Fruit fly (Drosophila melanogaster): ENCODE measurements around the gene isoQC.
"Not testable (repeated sequence)": the region's sequence is repeated elsewhere in the genome, so short reads cannot be mapped to it uniquely, and the experiment has no call there.

isoQC gene

DNA sequence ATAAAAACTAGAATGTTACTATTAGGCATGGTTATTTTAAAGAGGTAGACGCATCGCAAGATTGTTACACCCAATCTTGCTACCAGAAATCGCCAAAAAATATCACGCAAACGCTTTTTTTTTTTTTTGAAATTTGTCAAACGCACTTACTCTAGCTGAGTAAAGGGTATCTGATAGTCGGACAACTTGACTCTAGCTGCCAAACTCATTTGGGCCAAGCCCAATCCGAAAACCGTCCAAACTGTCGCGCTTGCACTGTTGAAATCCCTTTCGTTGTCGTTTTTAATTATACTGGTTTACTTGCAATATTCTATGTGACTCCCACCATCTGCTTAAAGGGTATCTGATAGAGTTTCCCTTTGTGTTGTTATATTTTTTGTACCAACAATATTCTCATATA lies 29.0 kb downstream of the isoQC start:
- no peak for TF ChIP-seq br (GFP tag; optimal IDR thresholded peaks at IDR 0.05)
- no peak for TF ChIP-seq CG9705 (GFP tag; optimal IDR thresholded peaks at IDR 0.05)
- no peak for TF ChIP-seq dl (GFP tag; optimal IDR thresholded peaks at IDR 0.05; ENCODE audit: insufficient read depth in 1 of 2, partially characterized antibody in 2 of 2)
- no peak for TF ChIP-seq N (GFP tag; optimal IDR thresholded peaks at IDR 0.05)
- TF ChIP-seq GATAd (GFP tag; optimal IDR thresholded peaks at IDR 0.05) = no peak
- TF ChIP-seq Hr83 (GFP tag; optimal IDR thresholded peaks at IDR 0.05; ENCODE audit: poor library complexity, severe bottlenecking) = no peak
- no peak for TF ChIP-seq rgr (GFP tag; optimal IDR thresholded peaks at IDR 0.05)
- TF ChIP-seq sage (GFP tag; optimal IDR thresholded peaks at IDR 0.05) = no peak
- no peak for TF ChIP-seq jim (GFP tag; optimal IDR thresholded peaks at IDR 0.05)
- no peak for TF ChIP-seq sv (GFP tag; optimal IDR thresholded peaks at IDR 0.05)
- no peak for TF ChIP-seq Hnf4 (GFP tag; optimal IDR thresholded peaks at IDR 0.05)
- TF ChIP-seq h (GFP tag; optimal IDR thresholded peaks at IDR 0.05) = no peak
- TF ChIP-seq CG32264 (GFP tag; optimal IDR thresholded peaks at IDR 0.05) = no peak
- TF ChIP-seq lola (GFP tag; optimal IDR thresholded peaks at IDR 0.05) = no peak
- TF ChIP-seq Rel (GFP tag; optimal IDR thresholded peaks at IDR 0.05) = no peak
- no peak for TF ChIP-seq Rel (tag; optimal IDR thresholded peaks at IDR 0.05)
- TF ChIP-seq foxo (GFP tag; optimal IDR thresholded peaks at IDR 0.05) = no peak

DNA sequence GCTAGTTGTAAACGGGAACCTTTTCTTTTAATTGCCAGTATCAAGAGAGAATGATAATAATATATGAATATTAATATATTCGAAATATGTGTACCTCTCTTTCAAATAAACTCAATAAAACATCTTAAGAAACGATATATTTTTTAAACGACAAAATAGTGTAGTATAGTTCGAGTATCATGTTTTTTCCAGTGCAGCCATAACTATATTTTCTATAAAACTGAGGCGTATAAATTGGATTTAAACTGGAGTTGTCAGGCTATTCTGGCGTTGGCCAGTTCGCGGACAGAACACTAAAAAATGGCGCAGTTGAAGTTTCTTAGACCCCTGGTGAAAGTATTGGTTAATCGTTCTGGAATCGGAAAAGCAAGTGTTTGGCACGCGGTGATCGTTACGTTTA lies 29.6 kb downstream of the isoQC start, which contains the start of gene CG17637:
TSS of gene CG17637 (plus strand) at position 301 of the 400 bp plus-strand sequence.
- TF ChIP-seq Jra, Abd-B, usp (GFP tag; optimal IDR thresholded peaks at IDR 0.05): not testable (repeated sequence)

DNA sequence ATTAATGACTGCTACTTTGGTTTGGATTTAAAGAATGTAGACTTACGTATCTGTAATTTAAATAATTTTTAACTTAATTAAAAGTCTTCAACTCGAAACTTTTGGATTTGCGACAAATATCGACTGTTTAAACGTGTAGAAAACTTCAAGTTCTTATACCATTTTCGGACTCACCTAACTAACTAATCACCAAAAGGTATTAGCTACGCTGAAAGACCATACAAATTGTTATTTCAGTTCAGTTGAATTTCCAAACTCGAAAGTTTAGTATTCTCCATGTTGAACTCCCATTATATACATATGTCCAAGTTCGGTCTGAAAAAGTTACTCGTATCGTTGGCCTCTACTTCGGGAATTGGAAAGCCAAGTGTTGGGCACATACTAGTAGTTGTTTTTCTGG lies 31.5 kb downstream of the isoQC start, which contains the start of gene CG5078:
TSS of gene CG5078 (plus strand) at position 301 of the 400 bp plus-strand sequence.
- TF ChIP-seq Dfd (GFP tag; optimal IDR thresholded peaks at IDR 0.05) = no peak
- no peak for TF ChIP-seq brk (GFP tag; optimal IDR thresholded peaks at IDR 0.05)
- TF ChIP-seq ey (GFP tag; optimal IDR thresholded peaks at IDR 0.05) = no peak
- TF ChIP-seq woc (GFP tag; optimal IDR thresholded peaks at IDR 0.05) = no peak
- no peak for TF ChIP-seq Vsx2 (GFP tag; optimal IDR thresholded peaks at IDR 0.05; ENCODE audit: partially characterized antibody)
- TF ChIP-seq Hnf4 (GFP tag; optimal IDR thresholded peaks at IDR 0.05) = no peak
- TF ChIP-seq fru (GFP tag; optimal IDR thresholded peaks at IDR 0.05) = no peak
- no peak for TF ChIP-seq N (GFP tag; optimal IDR thresholded peaks at IDR 0.05)
- no peak for TF ChIP-seq br (GFP tag; optimal IDR thresholded peaks at IDR 0.05)

DNA sequence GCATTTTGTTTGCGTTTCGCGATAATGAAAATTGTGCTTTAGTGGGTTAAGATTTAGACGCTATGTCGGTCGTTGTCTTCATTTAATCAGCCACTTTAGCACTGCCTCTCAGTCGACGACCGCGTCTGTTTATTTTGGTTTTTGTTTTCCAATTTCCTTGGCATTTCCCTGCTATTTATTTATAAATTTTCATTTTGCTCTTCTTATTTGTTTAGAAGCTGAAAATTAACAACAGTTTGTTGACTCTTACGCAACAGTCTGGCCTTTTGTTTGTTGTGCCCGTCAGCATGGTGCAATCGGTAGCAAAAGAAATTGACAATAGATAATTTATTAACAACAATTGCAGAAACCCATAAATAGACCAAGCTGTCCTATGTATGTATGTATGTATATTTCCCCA lies 33.3 kb downstream of the isoQC start:
- TF ChIP-seq OdsH (GFP tag; optimal IDR thresholded peaks at IDR 0.05) = no peak
- TF ChIP-seq dsf (GFP tag; optimal IDR thresholded peaks at IDR 0.05; ENCODE audit: borderline replicate concordance) = no peak
- no peak for TF ChIP-seq Jra (GFP tag; optimal IDR thresholded peaks at IDR 0.05)
- no peak for TF ChIP-seq CG32264 (GFP tag; optimal IDR thresholded peaks at IDR 0.05)
- TF ChIP-seq br (GFP tag; optimal IDR thresholded peaks at IDR 0.05) = no peak
- no peak for TF ChIP-seq pan (optimal IDR thresholded peaks at IDR 0.05)
- no peak for TF ChIP-seq Sp1 (GFP tag; optimal IDR thresholded peaks at IDR 0.05)
- no peak for TF ChIP-seq ey (GFP tag; optimal IDR thresholded peaks at IDR 0.05)
- TF ChIP-seq GATAd (GFP tag; optimal IDR thresholded peaks at IDR 0.05) = no peak
- TF ChIP-seq jim (GFP tag; optimal IDR thresholded peaks at IDR 0.05) = no peak
- no peak for TF ChIP-seq brk (GFP tag; optimal IDR thresholded peaks at IDR 0.05)
- no peak for TF ChIP-seq foxo (GFP tag; optimal IDR thresholded peaks at IDR 0.05)
- TF ChIP-seq Hr78 (GFP tag; optimal IDR thresholded peaks at IDR 0.05) = no peak
- TF ChIP-seq woc (GFP tag; optimal IDR thresholded peaks at IDR 0.05) = no peak
- no peak for TF ChIP-seq tai (GFP tag; optimal IDR thresholded peaks at IDR 0.05)
- no peak for TF ChIP-seq Mio (GFP tag; optimal IDR thresholded peaks at IDR 0.05)
- no peak for TF ChIP-seq Hr83 (GFP tag; optimal IDR thresholded peaks at IDR 0.05; ENCODE audit: poor library complexity, severe bottlenecking)
- TF ChIP-seq rgr (GFP tag; optimal IDR thresholded peaks at IDR 0.05) = no peak

DNA sequence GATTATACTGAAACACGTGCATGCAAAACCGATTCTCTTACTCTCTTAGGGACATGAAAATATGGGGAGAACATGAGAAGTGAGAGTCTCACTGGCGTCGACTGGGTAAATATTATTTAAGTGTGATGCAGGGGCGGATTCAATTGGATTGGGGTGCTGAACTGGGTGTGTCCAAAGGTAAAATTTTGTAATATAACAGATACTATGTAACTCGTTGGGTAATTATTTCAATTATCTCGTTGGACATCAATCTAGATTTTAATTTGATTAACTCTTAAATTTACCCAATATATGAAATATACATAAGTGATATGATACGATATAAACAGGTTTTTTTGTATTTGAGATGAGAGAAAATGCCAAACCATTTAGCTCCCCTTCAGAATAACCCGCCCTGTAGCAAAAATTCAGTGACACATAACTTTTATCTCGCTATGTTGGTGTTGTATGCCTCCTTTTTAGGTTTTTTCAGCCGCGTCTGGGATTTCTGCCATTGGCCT lies 33.9 kb downstream of the isoQC start:
- TF ChIP-seq jim (GFP tag; optimal IDR thresholded peaks at IDR 0.05) (peak; percentile 75), dsf (GFP tag; optimal IDR thresholded peaks at IDR 0.05; ENCODE audit: borderline replicate concordance) (peak; percentile 56), Sp1 (GFP tag; optimal IDR thresholded peaks at IDR 0.05) (peak; percentile 91), Hnf4 (GFP tag; optimal IDR thresholded peaks at IDR 0.05) (peak; percentile 89), usp (GFP tag; optimal IDR thresholded peaks at IDR 0.05) (no peak), N (GFP tag; optimal IDR thresholded peaks at IDR 0.05) (no peak), HLH106 (tag; optimal IDR thresholded peaks at IDR 0.05) (peak; percentile 87), pan (optimal IDR thresholded peaks at IDR 0.05) (no peak), fru (GFP tag; optimal IDR thresholded peaks at IDR 0.05) (peak; percentile 93), CG32264 (GFP tag; optimal IDR thresholded peaks at IDR 0.05) (peak; percentile 81), dmrt93B (GFP tag; optimal IDR thresholded peaks at IDR 0.05) (peak; percentile 89), Hr83 (GFP tag; optimal IDR thresholded peaks at IDR 0.05; ENCODE audit: poor library complexity, severe bottlenecking) (peak; percentile 88), rgr (GFP tag; optimal IDR thresholded peaks at IDR 0.05) (peak; percentile 92), CG9705 (GFP tag; optimal IDR thresholded peaks at IDR 0.05) (peak; percentile 85), CrebA (GFP tag; optimal IDR thresholded peaks at IDR 0.05; ENCODE audit: borderline replicate concordance) (no peak), ey (GFP tag; optimal IDR thresholded peaks at IDR 0.05) (peak; percentile 92), Jra (GFP tag; optimal IDR thresholded peaks at IDR 0.05) (peak; percentile 89), Rel (GFP tag; optimal IDR thresholded peaks at IDR 0.05) (peak; percentile 38), Rel (tag; optimal IDR thresholded peaks at IDR 0.05) (no peak), GATAd (GFP tag; optimal IDR thresholded peaks at IDR 0.05) (peak; percentile 43), sv (GFP tag; optimal IDR thresholded peaks at IDR 0.05) (peak; percentile 79), OdsH (GFP tag; optimal IDR thresholded peaks at IDR 0.05) (peak; percentile 93), sage (GFP tag; optimal IDR thresholded peaks at IDR 0.05) (peak; percentile 87), Dfd (GFP tag; optimal IDR thresholded peaks at IDR 0.05) (no peak), foxo (GFP tag; optimal IDR thresholded peaks at IDR 0.05) (peak; percentile 17 to 95), Vsx2 (GFP tag; optimal IDR thresholded peaks at IDR 0.05; ENCODE audit: partially characterized antibody) (peak; percentile 21), dl (GFP tag; optimal IDR thresholded peaks at IDR 0.05; ENCODE audit: insufficient read depth in 1 of 2, partially characterized antibody in 2 of 2) (peak; percentile 2 to 53), Mio (GFP tag; optimal IDR thresholded peaks at IDR 0.05) (peak; percentile 45), woc (GFP tag; optimal IDR thresholded peaks at IDR 0.05) (peak; percentile 92)

All from whole organism, wandering third instar larva.